Fruit fly (Drosophila melanogaster): ENCODE measurements around the gene Gal.

The Gal gene

dm6 chr2L:5972005-5972404, 34.6 kb downstream of the Gal start:
- TF ChIP-seq acj6 (GFP tag; optimal IDR thresholded peaks at IDR 0.05) (no peak), esn (GFP tag; optimal IDR thresholded peaks at IDR 0.05) (peak; percentile 57), Met (GFP tag; optimal IDR thresholded peaks at IDR 0.05) (peak; percentile 34), CG10631 (GFP tag; optimal IDR thresholded peaks at IDR 0.05) (no peak), CG11294 (GFP tag; IDR thresholded peaks at IDR 0.05) (no peak), lz (GFP tag; optimal IDR thresholded peaks at IDR 0.05) (peak; percentile 44), pdm3 (GFP tag; optimal IDR thresholded peaks at IDR 0.05) (no peak), CG10669 (GFP tag; optimal IDR thresholded peaks at IDR 0.05) (no peak), CG6854 (GFP tag; optimal IDR thresholded peaks at IDR 0.05) (no peak), CG16779 (tag; optimal IDR thresholded peaks at IDR 0.05) (no peak), CG6163 (GFP tag; IDR thresholded peaks at IDR 0.05) (no peak), ss (GFP tag; optimal IDR thresholded peaks at IDR 0.05) (no peak), Sox14 (GFP tag; optimal IDR thresholded peaks at IDR 0.05) (peak; percentile 23), CG6808 (GFP tag; optimal IDR thresholded peaks at IDR 0.05) (no peak), Eip93F (GFP tag; optimal IDR thresholded peaks at IDR 0.05) (no peak), CG31627 (GFP tag; optimal IDR thresholded peaks at IDR 0.05) (peak; percentile 52), CG9139 (GFP tag; optimal IDR thresholded peaks at IDR 0.05) (no peak), Sox15 (GFP tag; optimal IDR thresholded peaks at IDR 0.05) (no peak), dsx (GFP tag; optimal IDR thresholded peaks at IDR 0.05; ENCODE audit: poor library complexity, severe bottlenecking) (no peak), CG15336 (GFP tag; IDR thresholded peaks at IDR 0.05) (peak; percentile 36; the same call in 1 of the 2 replicates), Gug (GFP tag; IDR thresholded peaks at IDR 0.05) (no peak), CG11902 (GFP tag; optimal IDR thresholded peaks at IDR 0.05) (no peak), OdsH (GFP tag; optimal IDR thresholded peaks at IDR 0.05) (no peak), vri (GFP tag; optimal IDR thresholded peaks at IDR 0.05) (peak; percentile 38), Eip75B (GFP tag; optimal IDR thresholded peaks at IDR 0.05) (no peak), CG32006 (GFP tag; optimal IDR thresholded peaks at IDR 0.05) (no peak), Hr4 (GFP tag; optimal IDR thresholded peaks at IDR 0.05) (no peak), Blimp-1 (GFP tag; optimal IDR thresholded peaks at IDR 0.05) (no peak), fkh (GFP tag; optimal IDR thresholded peaks at IDR 0.05) (no peak), cyc (GFP tag; optimal IDR thresholded peaks at IDR 0.05) (peak; percentile 25), CG3032 (tag; optimal IDR thresholded peaks at IDR 0.05) (no peak), fd85E (GFP tag; optimal IDR thresholded peaks at IDR 0.05) (no peak), Smox (GFP tag; optimal IDR thresholded peaks at IDR 0.05) (peak; percentile 50), fd59A (GFP tag; optimal IDR thresholded peaks at IDR 0.05) (no peak), spab (GFP tag; optimal IDR thresholded peaks at IDR 0.05) (no peak), CG4318 (GFP tag; optimal IDR thresholded peaks at IDR 0.05) (no peak), Ets96B (tag; optimal IDR thresholded peaks at IDR 0.05) (no peak), net (GFP tag; optimal IDR thresholded peaks at IDR 0.05) (no peak), CG7368 (GFP tag; optimal IDR thresholded peaks at IDR 0.05) (no peak), Hr39 (GFP tag; optimal IDR thresholded peaks at IDR 0.05) (peak; percentile 47), Eip78C (GFP tag) (peak; percentile 73), Hr38 (GFP tag; optimal IDR thresholded peaks at IDR 0.05) (no peak), svp (GFP tag) (peak; percentile 84), dac (GFP tag; optimal IDR thresholded peaks at IDR 0.05) (no peak), CG11762 (GFP tag; optimal IDR thresholded peaks at IDR 0.05; ENCODE audit: insufficient read depth) (no peak), achi (GFP tag; optimal IDR thresholded peaks at IDR 0.05) (no peak), salr (GFP tag; optimal IDR thresholded peaks at IDR 0.05) (no peak), topi (GFP tag; optimal IDR thresholded peaks at IDR 0.05) (peak; percentile 47), CG8119 (GFP tag; IDR thresholded peaks at IDR 0.05) (no peak), Lpt (GFP tag; optimal IDR thresholded peaks at IDR 0.05) (no peak), CG34406 (GFP tag; optimal IDR thresholded peaks at IDR 0.05) (no peak), eg (GFP tag; IDR thresholded peaks at IDR 0.05) (no peak), Sox102F (GFP tag; optimal IDR thresholded peaks at IDR 0.05) (peak; percentile 14)
